Worm (Caenorhabditis elegans): Measurements from ENCODE around the gene tsp-10.

- no peak for TF ChIP-seq die-1 (tag; optimal IDR thresholded peaks at IDR 0.05)
- no peak for TF ChIP-seq F57A8.1 (GFP tag; optimal IDR thresholded peaks at IDR 0.05)
- no peak for TF ChIP-seq ekl-4 (GFP tag; IDR thresholded peaks at IDR 0.05)
- no peak for TF ChIP-seq snpc-4 (GFP tag; optimal IDR thresholded peaks at IDR 0.05)
- TF ChIP-seq snpc-4 (tag; optimal IDR thresholded peaks at IDR 0.05): no peak
- no peak for TF ChIP-seq xnd-1 (tag; optimal IDR thresholded peaks at IDR 0.05)
- no peak for TF ChIP-seq nhr-90 (tag; optimal IDR thresholded peaks at IDR 0.05)
- TF ChIP-seq Y95B8A.8 (GFP tag; IDR thresholded peaks at IDR 0.05): no peak
- TF ChIP-seq hsf-1 (GFP tag; IDR thresholded peaks at IDR 0.05): no peak
Measured at ce11 chrII:6749422-6749821, 31.0 kb downstream of the tsp-10 start, which contains the start of gene F41G3.10.

Measured in whole organism, young adult.